Fruit fly (Drosophila melanogaster): ENCODE results near the gene thoc7.

Gene thoc7

dm6 chr3L:212520-212919 lies at the start of gene thoc7, which contains the start of gene Dis3l2:
thoc7 (minus strand) TSS chr3L:212687.
Dis3l2 (plus strand) TSS chr3L:212709.
- TF ChIP-seq CG15710 (tag; optimal IDR thresholded peaks at IDR 0.05) = no peak
- TF ChIP-seq Pif1B (GFP tag; optimal IDR thresholded peaks at IDR 0.05) = no peak
- TF ChIP-seq fd96Ca (GFP tag; IDR thresholded peaks at IDR 0.05) = no peak
- TF ChIP-seq CG8159 (tag; optimal IDR thresholded peaks at IDR 0.05) = no peak
- no peak for TF ChIP-seq CG17806 (tag; optimal IDR thresholded peaks at IDR 0.05)
- TF ChIP-seq CG34367 (tag; optimal IDR thresholded peaks at IDR 0.05) = no peak

DNA sequence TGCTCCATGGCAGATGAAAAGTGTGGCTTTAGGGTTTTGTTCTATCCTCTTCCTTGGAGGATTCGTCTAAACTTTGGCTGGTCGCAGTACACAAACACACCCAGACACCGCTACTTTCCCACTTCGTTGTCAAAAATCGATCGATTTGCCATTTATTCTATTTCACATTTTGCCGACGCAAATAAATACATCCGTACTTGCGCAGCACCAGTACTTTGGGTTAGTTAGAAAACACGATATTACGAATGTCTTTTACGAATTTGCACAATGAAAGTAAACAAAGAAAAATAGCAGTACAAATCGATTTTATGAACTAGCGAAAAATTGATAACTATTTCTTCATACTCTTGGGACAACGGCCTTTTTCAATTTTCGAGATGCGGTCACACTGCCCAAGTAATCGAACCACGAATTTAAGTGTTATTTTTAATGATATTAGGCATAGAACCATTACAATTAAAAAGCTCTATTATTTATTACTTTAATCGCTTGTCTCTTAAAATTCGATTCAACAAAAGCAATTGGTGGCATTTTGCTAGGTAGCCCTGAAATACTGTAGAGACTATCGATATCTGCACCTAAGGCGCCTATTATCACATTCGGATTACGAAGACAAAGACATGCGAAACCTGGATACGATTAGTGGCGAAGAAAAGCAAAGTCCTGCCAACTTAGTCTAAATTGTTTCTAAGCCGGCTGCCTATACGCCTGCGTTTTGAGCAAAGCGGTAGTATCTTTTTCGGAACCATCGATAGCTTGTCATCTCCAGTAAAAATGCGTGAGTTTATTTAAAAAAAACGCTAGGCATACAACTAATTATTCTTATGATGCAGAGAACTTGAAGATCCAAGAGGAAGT lies 45.4 kb upstream of the thoc7 start, which contains the start of the genes DIP2 and wac:
DIP2 (minus strand) TSS at position 337 of the 858 bp plus-strand sequence.
wac (plus strand) TSS at position 559 of the 858 bp plus-strand sequence.
- peak; percentile 22 for TF ChIP-seq CG15710 (tag; optimal IDR thresholded peaks at IDR 0.05)
- peak; percentile 39 for TF ChIP-seq Snoo (tag; optimal IDR thresholded peaks at IDR 0.05)
- no peak for TF ChIP-seq D1 (tag; optimal IDR thresholded peaks at IDR 0.05)
- TF ChIP-seq Ets98B (GFP tag; IDR thresholded peaks at IDR 0.05) = peak; percentile 46
- TF ChIP-seq EcR (GFP tag; optimal IDR thresholded peaks at IDR 0.05) = peak; percentile 55
- TF ChIP-seq fd96Ca (GFP tag; IDR thresholded peaks at IDR 0.05) = peak; percentile 62; the same call in 2 of the 3 replicates
- TF ChIP-seq CG17806 (tag; optimal IDR thresholded peaks at IDR 0.05) = peak; percentile 22
- no peak for TF ChIP-seq CG4496 (GFP tag; IDR thresholded peaks at IDR 0.05)
- no peak for TF ChIP-seq CG8301 (tag; optimal IDR thresholded peaks at IDR 0.05)
- TF ChIP-seq rn (GFP tag; IDR thresholded peaks at IDR 0.05) = peak; percentile 40; the same call in 1 of the 2 replicates
- no peak for TF ChIP-seq Pif1B (GFP tag; optimal IDR thresholded peaks at IDR 0.05)

dm6 chr3L:248226-248758 lies 35.8 kb upstream of the thoc7 start:
- TF ChIP-seq CG17806 (tag; optimal IDR thresholded peaks at IDR 0.05) (no peak), CG34367 (tag; optimal IDR thresholded peaks at IDR 0.05) (no peak), rn (GFP tag; IDR thresholded peaks at IDR 0.05) (no peak), CG14655 (GFP tag; optimal IDR thresholded peaks at IDR 0.05) (no peak), CG13204 (GFP tag; optimal IDR thresholded peaks at IDR 0.05) (no peak), EcR (GFP tag; optimal IDR thresholded peaks at IDR 0.05) (no peak), Pif1A (GFP tag; optimal IDR thresholded peaks at IDR 0.05) (no peak), CG4496 (GFP tag; IDR thresholded peaks at IDR 0.05) (no peak), CG8301 (tag; optimal IDR thresholded peaks at IDR 0.05) (no peak), D1 (tag; optimal IDR thresholded peaks at IDR 0.05) (no peak), gl (tag; optimal IDR thresholded peaks at IDR 0.05) (no peak), CG15710 (tag; optimal IDR thresholded peaks at IDR 0.05) (no peak), fd96Ca (GFP tag; IDR thresholded peaks at IDR 0.05) (no peak), Ets98B (GFP tag; IDR thresholded peaks at IDR 0.05) (no peak), CG12605 (GFP tag; IDR thresholded peaks at IDR 0.05) (no peak)

dm6 chr3L:247482-248225 lies 35.2 kb upstream of the thoc7 start, which contains the start of gene mthl14:
mthl14 (plus strand) TSS chr3L:247491.
- TF ChIP-seq EcR (GFP tag; optimal IDR thresholded peaks at IDR 0.05) (no peak), CG15710 (tag; optimal IDR thresholded peaks at IDR 0.05) (no peak), CG8301 (tag; optimal IDR thresholded peaks at IDR 0.05) (no peak), CG9948 (tag; optimal IDR thresholded peaks at IDR 0.05) (no peak), Pif1B (GFP tag; optimal IDR thresholded peaks at IDR 0.05) (no peak)

- TF ChIP-seq CG14655 (GFP tag; optimal IDR thresholded peaks at IDR 0.05) = no peak
- TF ChIP-seq EcR (GFP tag; optimal IDR thresholded peaks at IDR 0.05) = no peak
- TF ChIP-seq CG32121 (GFP tag; IDR thresholded peaks at IDR 0.05) = peak; percentile 35; the same call in 1 of the 2 replicates
- TF ChIP-seq CG34367 (tag; optimal IDR thresholded peaks at IDR 0.05) = peak; percentile 47
- no peak for TF ChIP-seq gl (tag; optimal IDR thresholded peaks at IDR 0.05)
- no peak; the same call in 1 of the 2 replicates for TF ChIP-seq Ets98B (GFP tag; IDR thresholded peaks at IDR 0.05)
- no peak for TF ChIP-seq Pif1A (GFP tag; optimal IDR thresholded peaks at IDR 0.05)
- TF ChIP-seq CG10348 (GFP tag; IDR thresholded peaks at IDR 0.05) = no peak
- no peak for TF ChIP-seq CG8159 (tag; optimal IDR thresholded peaks at IDR 0.05)
- TF ChIP-seq Snoo (tag; optimal IDR thresholded peaks at IDR 0.05) = peak; percentile 44
- TF ChIP-seq CG17806 (tag; optimal IDR thresholded peaks at IDR 0.05) = peak; percentile 5
- no peak; the same call in 2 of the 3 replicates for TF ChIP-seq CG4496 (GFP tag; IDR thresholded peaks at IDR 0.05)
- TF ChIP-seq CG9948 (tag; optimal IDR thresholded peaks at IDR 0.05) = no peak
- no peak for TF ChIP-seq D1 (tag; optimal IDR thresholded peaks at IDR 0.05)
- no peak for TF ChIP-seq CG8301 (tag; optimal IDR thresholded peaks at IDR 0.05)
- no peak for TF ChIP-seq fd96Ca (GFP tag; IDR thresholded peaks at IDR 0.05)
- no peak for TF ChIP-seq CG12605 (GFP tag; IDR thresholded peaks at IDR 0.05)
- no peak for TF ChIP-seq CG13204 (GFP tag; optimal IDR thresholded peaks at IDR 0.05)
- TF ChIP-seq CG15710 (tag; optimal IDR thresholded peaks at IDR 0.05) = no peak
- no peak for TF ChIP-seq Pif1B (GFP tag; optimal IDR thresholded peaks at IDR 0.05)
- TF ChIP-seq rn (GFP tag; IDR thresholded peaks at IDR 0.05) = no peak
Measured at dm6 chr3L:246644-247199, 34.2 kb upstream of the thoc7 start.
